Worm (Caenorhabditis elegans): ENCODE measurements around the gene slcr-46.3.

DNA sequence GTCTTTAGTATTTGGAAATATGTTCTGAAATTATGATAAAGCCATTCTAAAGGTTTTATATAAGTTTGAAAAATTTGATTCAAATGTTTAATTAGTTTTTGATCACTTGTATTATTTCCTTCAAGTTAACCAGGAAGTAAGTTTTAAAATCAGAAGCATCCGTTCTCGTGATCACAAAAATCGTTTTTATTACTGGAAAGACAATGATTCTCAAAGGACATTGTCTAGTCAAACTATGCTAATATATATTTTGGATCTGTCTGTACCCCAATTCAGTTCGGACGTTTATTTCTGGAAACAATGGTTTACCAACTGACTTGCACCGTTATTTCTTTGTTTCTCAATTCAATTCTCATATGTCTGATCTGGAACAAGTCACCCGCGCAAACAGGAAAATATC lies 7.5 kb downstream of the slcr-46.3 start, which contains the start of gene str-188:
- TF ChIP-seq dpl-1 (GFP tag; optimal IDR thresholded peaks at IDR 0.05) (no peak), snpc-4 (GFP tag; optimal IDR thresholded peaks at IDR 0.05) (no peak), snpc-4 (tag; optimal IDR thresholded peaks at IDR 0.05) (no peak), ztf-3 (GFP tag; optimal IDR thresholded peaks at IDR 0.05) (no peak), bed-2 (GFP tag; IDR thresholded peaks at IDR 0.05) (no peak), aptf-3 (GFP tag; IDR thresholded peaks at IDR 0.05) (no peak), ceh-100 (GFP tag; IDR thresholded peaks at IDR 0.05) (no peak), dox-1 (GFP tag; IDR thresholded peaks at IDR 0.05) (no peak), zim-3 (tag; optimal IDR thresholded peaks at IDR 0.05) (no peak), ama-1 (optimal IDR thresholded peaks at IDR 0.05) (no peak), ama-1 (GFP tag; optimal IDR thresholded peaks at IDR 0.05) (no peak), hmg-20 (GFP tag; IDR thresholded peaks at IDR 0.05) (no peak), madf-8 (GFP tag; conservative IDR thresholded peaks at IDR 0.05) (no peak), F49E8.2 (tag; optimal IDR thresholded peaks at IDR 0.05; ENCODE audit: insufficient read depth) (no peak), F57A8.1 (GFP tag; optimal IDR thresholded peaks at IDR 0.05) (no peak), snpc-1.3 (tag; optimal IDR thresholded peaks at IDR 0.05; ENCODE audit: insufficient read depth) (no peak)
